Fruit fly (Drosophila melanogaster) whole organism, embryonic: ENCODE measurements around the gene Pig1.
A peak's percentile ranks its signal among the peaks of the same experiment; 100 is the strongest.

Source experiments
- Asciz ChIP-seq: fragments of 200-800 bp; sonication (Bioruptor generic); optimal IDR thresholded peaks from 2 replicates; lab custom pipeline; 2017; ENCODE audit warnings: missing biosample characterization, mild to moderate bottlenecking, missing genetic modification characterization, missing genetic modification reagents
- B-H1 ChIP-seq: fragments of 200-800 bp; sonication (Bioruptor generic); IDR thresholded peaks from 3 replicates; pipeline ENCODE4 v1.3.6; 2022; ENCODE audit warnings: missing biosample characterization, missing genetic modification characterization
- Bteb2 ChIP-seq: fragments of 200-800 bp; sonication (Bioruptor generic); optimal IDR thresholded peaks from 2 replicates; lab custom pipeline; 2016; ENCODE audit warnings: missing biosample characterization, missing genetic modification characterization
- C15 ChIP-seq: fragments of 200-800 bp; sonication (Bioruptor generic); IDR thresholded peaks from 3 replicates; pipeline ENCODE4 v1.3.6; 2022; ENCODE audit warnings: missing biosample characterization, missing genetic modification characterization
- CG10462 ChIP-seq: fragments of 200-800 bp; sonication (Bioruptor generic); optimal IDR thresholded peaks from 2 replicates; lab custom pipeline; 2016; ENCODE audit warnings: missing biosample characterization, missing genetic modification characterization
- CG11085 ChIP-seq: fragments of 200-800 bp; sonication (Bioruptor generic); IDR thresholded peaks from 2 replicates; pipeline ENCODE4 v1.3.6; 2022; ENCODE audit warnings: missing biosample characterization, missing genetic modification characterization
- CG12104 ChIP-seq: fragments of 200-800 bp; sonication (Bioruptor generic); optimal IDR thresholded peaks from 3 replicates; lab custom pipeline; 2016; ENCODE audit warnings: missing biosample characterization, missing genetic modification characterization
- CG12236 ChIP-seq: fragments of 200-800 bp; sonication (Bioruptor generic); optimal IDR thresholded peaks from 2 replicates; lab custom pipeline; 2016; ENCODE audit warnings: missing biosample characterization, missing genetic modification characterization
- CG14014 ChIP-seq: fragments of 200-800 bp; sonication (Bioruptor generic); IDR thresholded peaks from 2 replicates; pipeline ENCODE4 v1.3.6; 2022; ENCODE audit warnings: missing biosample characterization, missing genetic modification characterization
- CG15479 ChIP-seq: fragments of 200-800 bp; sonication (Bioruptor generic); optimal IDR thresholded peaks from 3 replicates; lab custom pipeline; 2019; ENCODE audit warnings: missing biosample characterization, mild to moderate bottlenecking, missing genetic modification characterization, moderate library complexity
- CG16779 ChIP-seq: fragments of 200-800 bp; sonication (Bioruptor generic); IDR thresholded peaks from 2 replicates; pipeline ENCODE4 v1.3.6; 2022; ENCODE audit warnings: missing biosample characterization, missing genetic modification characterization
- CG16815 ChIP-seq: fragments of 200-800 bp; sonication (Bioruptor generic); optimal IDR thresholded peaks from 3 replicates; lab custom pipeline; 2017; ENCODE audit warnings: missing biosample characterization, mild to moderate bottlenecking, missing genetic modification characterization
- CG17802 ChIP-seq: fragments of 200-800 bp; sonication (Bioruptor generic); optimal IDR thresholded peaks from 2 replicates; lab custom pipeline; 2018; ENCODE audit warnings: missing biosample characterization, mild to moderate bottlenecking, missing genetic modification characterization, moderate library complexity
- CG3281 ChIP-seq: fragments of 200-800 bp; sonication (Bioruptor generic); optimal IDR thresholded peaks from 3 replicates; lab custom pipeline; 2017; ENCODE audit warnings: missing biosample characterization, mild to moderate bottlenecking, missing genetic modification characterization
- CG33557 ChIP-seq: fragments of 200-800 bp; sonication (Bioruptor generic); optimal IDR thresholded peaks from 2 replicates; lab custom pipeline; 2019; ENCODE audit warnings: missing biosample characterization, mild to moderate bottlenecking, missing genetic modification characterization, moderate library complexity
- CG5180 ChIP-seq: fragments of 200-800 bp; sonication (Bioruptor generic); optimal IDR thresholded peaks from 3 replicates; lab custom pipeline; 2017; ENCODE audit warnings: missing biosample characterization, missing genetic modification characterization, mild to moderate bottlenecking, moderate library complexity, missing genetic modification reagents
- CG5953 ChIP-seq: fragments of 200-800 bp; sonication (Bioruptor generic); IDR thresholded peaks from 2 replicates; pipeline ENCODE4 v1.3.6; 2022; ENCODE audit warnings: missing biosample characterization, missing genetic modification characterization
- CG6272 ChIP-seq: fragments of 200-800 bp; sonication (Bioruptor generic); IDR thresholded peaks from 2 replicates; pipeline ENCODE4 v1.3.6; 2022; ENCODE audit warnings: missing biosample characterization, missing genetic modification characterization
- CG7271 ChIP-seq: fragments of 200-800 bp; sonication (Bioruptor generic); optimal IDR thresholded peaks from 2 replicates; lab custom pipeline; 2018; ENCODE audit warnings: missing biosample characterization, mild to moderate bottlenecking, missing genetic modification characterization, moderate library complexity
- CG7786 ChIP-seq: fragments of 200-800 bp; sonication (Bioruptor generic); optimal IDR thresholded peaks from 2 replicates; lab custom pipeline; 2016; ENCODE audit warnings: missing biosample characterization, missing genetic modification characterization
- CG7928 ChIP-seq: fragments of 200-800 bp; sonication (Bioruptor generic); optimal IDR thresholded peaks from 2 replicates; lab custom pipeline; 2017; ENCODE audit warnings: missing biosample characterization, mild to moderate bottlenecking, missing genetic modification characterization
- CG8924 ChIP-seq: fragments of 200-800 bp; optimal IDR thresholded peaks from 3 replicates; lab custom pipeline; 2019; ENCODE audit warnings: missing biosample characterization, mild to moderate bottlenecking, missing genetic modification characterization, moderate library complexity
- CG8944 ChIP-seq: fragments of 200-800 bp; sonication (Bioruptor generic); optimal IDR thresholded peaks from 3 replicates; lab custom pipeline; 2016; ENCODE audit warnings: missing biosample characterization, missing genetic modification characterization
- CG9797 ChIP-seq: fragments of 200-800 bp; sonication (Bioruptor generic); optimal IDR thresholded peaks from 3 replicates; lab custom pipeline; 2018; ENCODE audit warnings: missing biosample characterization, mild to moderate bottlenecking, missing genetic modification characterization
- Camta ChIP-seq: fragments of 200-800 bp; sonication (Bioruptor generic); optimal IDR thresholded peaks from 2 replicates; lab custom pipeline; 2016; ENCODE audit warnings: missing biosample characterization, missing genetic modification characterization
- Dip3 ChIP-seq: fragments of 200-800 bp; sonication (Bioruptor generic); optimal IDR thresholded peaks from 3 replicates; lab custom pipeline; 2016; ENCODE audit warnings: missing biosample characterization, missing genetic modification characterization
- Dll ChIP-seq: fragments of 200-800 bp; sonication (Bioruptor generic); IDR thresholded peaks from 4 replicates; pipeline ENCODE4 v1.3.6; 2022; ENCODE audit warnings: missing biosample characterization, missing genetic modification characterization; ENCODE audit not compliant: partially characterized antibody
- Doc2 ChIP-seq: fragments of 200-800 bp; sonication (Bioruptor generic); IDR thresholded peaks from 2 replicates; pipeline ENCODE4 v1.3.6; 2022; ENCODE audit warnings: missing biosample characterization, missing genetic modification characterization
- Hmr ChIP-seq: fragments of 200-800 bp; sonication (Bioruptor generic); optimal IDR thresholded peaks from 3 replicates; lab custom pipeline; 2017; ENCODE audit warnings: mild to moderate bottlenecking, missing biosample characterization, missing genetic modification reagents, missing genetic modification characterization
- Hr3 ChIP-seq: fragments of 200-800 bp; sonication (Bioruptor generic); optimal IDR thresholded peaks from 3 replicates; lab custom pipeline; 2016; ENCODE audit warnings: missing biosample characterization, missing genetic modification characterization
- Oaz ChIP-seq: fragments of 200-800 bp; sonication (Bioruptor generic); IDR thresholded peaks from 2 replicates; pipeline ENCODE4 v1.3.6; 2022; ENCODE audit warnings: missing biosample characterization, missing genetic modification characterization
- Poxn ChIP-seq: fragments of 200-800 bp; sonication (Bioruptor generic); IDR thresholded peaks from 2 replicates; pipeline ENCODE4 v1.3.6; 2022; ENCODE audit warnings: missing biosample characterization, missing genetic modification characterization
- Rfx ChIP-seq: fragments of 200-800 bp; sonication (Bioruptor generic); IDR thresholded peaks from 2 replicates; pipeline ENCODE4 v1.3.6; 2022; ENCODE audit warnings: missing biosample characterization, missing genetic modification characterization
- Side ChIP-seq: fragments of 200-800 bp; sonication (Bioruptor generic); optimal IDR thresholded peaks from 2 replicates; lab custom pipeline; 2016; ENCODE audit warnings: missing biosample characterization, missing genetic modification characterization
- Sox100B ChIP-seq: fragments of 200-800 bp; sonication (Bioruptor generic); optimal IDR thresholded peaks from 3 replicates; lab custom pipeline; 2018; ENCODE audit warnings: missing biosample characterization, mild to moderate bottlenecking, missing genetic modification characterization
- Tbp ChIP-seq: fragments of >200 bp; optimal IDR thresholded peaks from 2 replicates; lab custom pipeline; 2018; ENCODE audit warnings: missing biosample characterization, missing genetic modification characterization
- ab ChIP-seq: fragments of 200-800 bp; sonication (Bioruptor generic); optimal IDR thresholded peaks from 2 replicates; lab custom pipeline; 2016; ENCODE audit warnings: missing biosample characterization, missing genetic modification characterization
- az2 ChIP-seq: fragments of 200-800 bp; sonication (Bioruptor generic); optimal IDR thresholded peaks from 3 replicates; lab custom pipeline; 2016; ENCODE audit warnings: missing biosample characterization, missing genetic modification characterization
- chm ChIP-seq: fragments of 200-800 bp; sonication (Bioruptor generic); IDR thresholded peaks from 2 replicates; pipeline ENCODE4 v1.3.6; 2022; ENCODE audit warnings: missing biosample characterization, missing genetic modification characterization
- dan ChIP-seq: fragments of 200-800 bp; sonication (Bioruptor generic); IDR thresholded peaks from 2 replicates; pipeline ENCODE4 v1.3.6; 2022; ENCODE audit warnings: missing biosample characterization, missing genetic modification characterization
- hbn ChIP-seq: fragments of 200-800 bp; sonication (Bioruptor generic); IDR thresholded peaks from 2 replicates; pipeline ENCODE4 v1.3.6; 2022; ENCODE audit warnings: missing biosample characterization, missing genetic modification characterization; ENCODE audit not compliant: partially characterized antibody
- jigr1 ChIP-seq: fragments of 200-800 bp; sonication (Bioruptor generic); IDR thresholded peaks from 3 replicates; pipeline ENCODE4 v1.3.6; 2022; ENCODE audit warnings: missing biosample characterization, missing genetic modification characterization
- lov ChIP-seq, 2 experiments: fragments of 200-800 bp in 1 of 2; fragments of >200 bp in 1 of 2; sonication (Bioruptor generic) in 1 of 2; IDR thresholded peaks in 1 of 2; optimal IDR thresholded peaks in 1 of 2; 2 replicates in 1 of 2; 3 replicates in 1 of 2; pipeline versions ENCODE4 v1.3.6 to Lab custom; 2017 to 2022; ENCODE audit warnings: missing biosample characterization in 1 of 2, missing genetic modification characterization in 1 of 2
- nerfin-2 ChIP-seq: fragments of 200-800 bp; sonication (Bioruptor generic); IDR thresholded peaks from 2 replicates; pipeline ENCODE4 v1.3.6; 2022; ENCODE audit warnings: missing biosample characterization, missing genetic modification characterization; ENCODE audit not compliant: partially characterized antibody
- pb ChIP-seq: fragments of 200-800 bp; sonication (Bioruptor generic); optimal IDR thresholded peaks from 3 replicates; lab custom pipeline; 2016; ENCODE audit warnings: missing biosample characterization, missing genetic modification characterization
- run ChIP-seq: fragments of 200-800 bp; sonication (Bioruptor generic); optimal IDR thresholded peaks from 3 replicates; lab custom pipeline; 2018; ENCODE audit warnings: missing biosample characterization, mild to moderate bottlenecking, missing genetic modification characterization
- trem ChIP-seq: fragments of 200-800 bp; optimal IDR thresholded peaks from 3 replicates; lab custom pipeline; 2019; ENCODE audit warnings: missing biosample characterization, mild to moderate bottlenecking, missing genetic modification characterization, moderate library complexity
- twi ChIP-seq: fragments of 200-800 bp; optimal IDR thresholded peaks from 2 replicates; lab custom pipeline; 2019; ENCODE audit warnings: missing biosample characterization, mild to moderate bottlenecking, missing genetic modification characterization, moderate library complexity
- zfh2 ChIP-seq: fragments of 200-800 bp; sonication (Bioruptor generic); optimal IDR thresholded peaks from 2 replicates; lab custom pipeline; 2016; ENCODE audit warnings: missing biosample characterization, missing genetic modification characterization

The Pig1 gene

DNA sequence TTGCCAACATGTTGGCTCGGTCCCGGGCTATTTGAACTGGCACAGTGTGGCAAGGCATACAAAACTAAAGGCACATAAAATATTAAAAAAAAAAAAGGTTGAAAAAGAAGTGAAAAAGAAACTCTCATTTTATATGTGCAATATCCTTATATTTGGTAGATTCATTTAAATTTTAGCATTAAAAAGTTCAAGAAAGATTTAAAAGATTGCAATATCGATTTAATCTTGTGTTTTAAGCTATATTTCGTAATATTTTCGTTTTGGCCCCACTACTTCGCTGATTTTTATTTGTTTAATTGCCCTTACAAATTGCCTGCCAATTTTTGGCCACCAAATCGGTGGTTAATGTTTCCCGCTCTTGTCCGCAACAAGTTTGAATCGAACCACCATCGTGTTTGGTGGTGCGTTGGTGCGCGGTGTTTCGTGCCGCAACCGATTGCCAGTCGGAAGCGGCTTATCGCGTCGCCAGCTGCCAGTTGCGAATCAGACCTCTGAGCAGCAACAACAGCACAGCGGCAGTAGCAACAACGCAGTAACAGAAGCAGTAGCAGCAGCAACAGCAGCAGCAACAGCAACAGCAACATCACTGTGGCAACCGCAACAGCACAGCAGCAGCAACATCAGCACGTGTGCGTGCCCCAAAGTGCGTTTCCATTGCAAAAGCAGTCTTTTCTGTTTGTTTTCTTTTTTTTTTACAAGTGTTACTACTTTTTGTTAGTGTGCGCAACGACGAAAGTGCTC is 6.7 kb upstream of the Pig1 start (continued):
- TF ChIP-seq CG8944 (peak; percentile 87), CG7271 (tag; lab: Kevin White, UChicago) (peak; percentile 27), CG9797 (GFP tag; lab: Kevin White, UChicago) (peak; percentile 8), C15 (GFP tag; lab: Robert Waterston, UW) (peak; percentile 84; the same call in 2 of the 3 replicates), Tbp (GFP tag; lab: Kevin White, UChicago) (no peak), CG12104 (GFP tag; lab: Kevin White, UChicago) (peak; percentile 95), CG3281 (GFP tag; lab: Kevin White, UChicago) (peak; percentile 98), Hr3 (GFP tag; lab: Kevin White, UChicago) (peak; percentile 96), CG5180 (GFP tag; lab: Kevin White, UChicago) (peak; percentile 99), CG14014 (GFP tag; lab: Robert Waterston, UW) (peak; percentile 95), twi (no peak), ab (GFP tag; lab: Kevin White, UChicago) (peak; percentile 72), CG16779 (GFP tag; lab: Robert Waterston, UW) (peak; percentile 77), CG8924 (tag; lab: Kevin White, UChicago) (peak; percentile 90), chm (GFP tag; lab: Robert Waterston, UW) (peak; percentile 45; the same call in 1 of the 2 replicates), jigr1 (peak; percentile 88), B-H1 (GFP tag; lab: Robert Waterston, UW) (peak; percentile 85), Camta (GFP tag; lab: Kevin White, UChicago) (peak; percentile 84), Side (GFP tag; lab: Kevin White, UChicago) (peak; percentile 81), CG12236 (peak; percentile 80), CG10462 (GFP tag; lab: Kevin White, UChicago) (peak; percentile 91), CG15479 (GFP tag; lab: Kevin White, UChicago) (no peak), CG17802 (peak; percentile 71), CG11085 (peak; percentile 85), CG7928 (GFP tag; lab: Kevin White, UChicago) (peak; percentile 80), CG16815 (GFP tag; lab: Kevin White, UChicago) (peak; percentile 92), Bteb2 (GFP tag; lab: Kevin White, UChicago) (peak; percentile 93), nerfin-2 (GFP tag; lab: Robert Waterston, UW) (no peak), lov (optimal IDR thresholded peaks at IDR 0.05; lab: Kevin White, UChicago) (no peak), lov (GFP tag; IDR thresholded peaks at IDR 0.05; lab: Robert Waterston, UW) (no peak), Rfx (peak; percentile 94), CG6272 (GFP tag; lab: Robert Waterston, UW) (peak; percentile 88), Asciz (GFP tag; lab: Kevin White, UChicago) (peak; percentile 95), dan (GFP tag; lab: Robert Waterston, UW) (no peak), trem (peak; percentile 70), run (tag; lab: Kevin White, UChicago) (peak; percentile 91), hbn (GFP tag; lab: Robert Waterston, UW) (no peak), Dll (GFP tag; lab: Robert Waterston, UW) (no peak), az2 (GFP tag; lab: Kevin White, UChicago) (peak; percentile 93), Poxn (GFP tag; lab: Robert Waterston, UW) (peak; percentile 85), Dip3 (peak; percentile 94), Hmr (GFP tag; lab: Kevin White, UChicago) (peak; percentile 98), pb (GFP tag; lab: Kevin White, UChicago) (peak; percentile 87), Sox100B (GFP tag; lab: Kevin White, UChicago) (peak; percentile 99), Doc2 (GFP tag; lab: Robert Waterston, UW) (peak; percentile 66), CG33557 (GFP tag; lab: Kevin White, UChicago) (peak; percentile 52), CG5953 (GFP tag; lab: Robert Waterston, UW) (peak; percentile 84), CG7786 (GFP tag; lab: Kevin White, UChicago) (peak; percentile 95), zfh2 (GFP tag; lab: Kevin White, UChicago) (peak; percentile 95), Oaz (peak; percentile 87)
